Worm (Caenorhabditis elegans) whole organism, L4 larva: ENCODE measurements around the gene Y46G5A.14.

Experiments
- R02D3.7 ChIP-seq: fragments of 150-350 bp; sonication (generic microtip); optimal IDR thresholded peaks from 3 replicates; lab custom pipeline; 2014; ENCODE audit warnings: missing biosample characterization, missing genetic modification characterization
- ZK546.5 ChIP-seq, 2 experiments: sonication (generic microtip); optimal IDR thresholded peaks; 2 replicates each; lab custom pipeline; 2017; ENCODE audit warnings: missing biosample characterization in 2 of 2, missing genetic modification characterization in 2 of 2
- ceh-82 ChIP-seq: sonication (generic microtip); optimal IDR thresholded peaks from 2 replicates; lab custom pipeline; 2017; ENCODE audit warnings: missing biosample characterization, missing genetic modification characterization
- daf-8 ChIP-seq: fragments of 200-800 bp; sonication (Bioruptor generic); IDR thresholded peaks from 2 replicates; pipeline ENCODE4 v1.3.6; 2022; ENCODE audit warnings: missing genetic modification characterization, missing compliant biosample characterization
- dmd-9 ChIP-seq: fragments of 200-800 bp; sonication (Bioruptor generic); IDR thresholded peaks from 2 replicates; pipeline ENCODE4 v1.3.6; 2022; ENCODE audit warnings: missing genetic modification reagents, missing genetic modification characterization, missing compliant biosample characterization
- fkh-10 ChIP-seq: fragments of 150-350 bp; optimal IDR thresholded peaks from 2 replicates; lab custom pipeline; 2014; ENCODE audit warnings: missing biosample characterization, missing genetic modification reagents, missing genetic modification characterization
- nhr-6 ChIP-seq: fragments of 150-350 bp; optimal IDR thresholded peaks from 2 replicates; lab custom pipeline; 2014; ENCODE audit warnings: missing biosample characterization, missing genetic modification characterization
- pha-4 ChIP-seq, 2 experiments: fragments of 150-350 bp in 1 of 2; fragments of 200-800 bp in 1 of 2; sonication (Bioruptor generic) in 1 of 2; IDR thresholded peaks in 1 of 2; optimal IDR thresholded peaks in 1 of 2; 2 replicates each; pipeline versions ENCODE4 v1.3.6 to Lab custom; 2014 to 2022; ENCODE audit warnings: missing genetic modification characterization in 2 of 2, missing genetic modification reagents in 2 of 2, missing biosample characterization in 1 of 2, missing compliant biosample characterization in 1 of 2
- rbr-2 ChIP-seq: sonication (generic microtip); optimal IDR thresholded peaks from 2 replicates; lab custom pipeline; 2016; ENCODE audit warnings: missing genotype, missing genetic modification characterization, missing compliant biosample characterization
- skn-1 ChIP-seq: fragments of 150-350 bp; optimal IDR thresholded peaks from 2 replicates; lab custom pipeline; 2014; ENCODE audit warnings: missing biosample characterization, missing genetic modification characterization
- spr-1 ChIP-seq: sonication (generic microtip); optimal IDR thresholded peaks from 2 replicates; lab custom pipeline; 2016; ENCODE audit warnings: mild to moderate bottlenecking, missing genetic modification characterization, missing compliant biosample characterization
- unc-39 ChIP-seq: sonication (generic microtip); optimal IDR thresholded peaks from 2 replicates; lab custom pipeline; 2017; ENCODE audit warnings: missing biosample characterization, missing genetic modification characterization
- unc-62 ChIP-seq, 3 experiments: fragments of 150-350 bp in 1 of 3; sonication (generic microtip); optimal IDR thresholded peaks in 2 of 3; peaks in 1 of 3; 1 replicate in 1 of 3; 2 replicates in 2 of 3; lab custom pipeline; 2014 to 2017; ENCODE audit warnings: missing biosample characterization in 3 of 3, missing genetic modification characterization in 3 of 3, missing genetic modification reagents in 3 of 3, missing genotype in 1 of 3
- ztf-11 ChIP-seq: fragments of 150-350 bp; optimal IDR thresholded peaks from 2 replicates; lab custom pipeline; 2014; ENCODE audit warnings: missing biosample characterization, missing genetic modification characterization

ce11 chrII:12789497-12789896, 15.0 kb downstream of the Y46G5A.14 start:
- no peak for TF ChIP-seq unc-62 (GFP tag; optimal IDR thresholded peaks at IDR 0.05 in 1 of 2; lab: Kevin White, UChicago)
- no peak for TF ChIP-seq unc-62 (tag; optimal IDR thresholded peaks at IDR 0.05; lab: Kevin White, UChicago)
- no peak for TF ChIP-seq nhr-6 (tag; lab: Kevin White, UChicago)
- no peak for TF ChIP-seq rbr-2 (tag; lab: Kevin White, UChicago)
- TF ChIP-seq ceh-82 (tag; lab: Kevin White, UChicago), result no peak
- no peak for TF ChIP-seq ztf-11 (tag; lab: Kevin White, UChicago)
- no peak for TF ChIP-seq unc-39 (tag; lab: Kevin White, UChicago)
- TF ChIP-seq pha-4 (GFP tag; IDR thresholded peaks at IDR 0.05; lab: Robert Waterston, UW), result no peak
- TF ChIP-seq pha-4 (tag; optimal IDR thresholded peaks at IDR 0.05; lab: Kevin White, UChicago), result no peak
- TF ChIP-seq daf-8 (GFP tag; lab: Robert Waterston, UW), result no peak
- no peak for TF ChIP-seq skn-1 (tag; lab: Kevin White, UChicago)
- no peak for TF ChIP-seq R02D3.7 (tag; lab: Kevin White, UChicago)
- no peak for TF ChIP-seq fkh-10
- TF ChIP-seq ZK546.5 (tag; optimal IDR thresholded peaks at IDR 0.05; lab: Kevin White, UChicago), result no peak
- no peak for TF ChIP-seq spr-1 (tag; lab: Kevin White, UChicago)
- no peak for TF ChIP-seq dmd-9 (GFP tag; lab: Robert Waterston, UW)
